Fruit fly (Drosophila melanogaster): Measurements from ENCODE around the gene Nipsnap.

Nipsnap gene

DNA sequence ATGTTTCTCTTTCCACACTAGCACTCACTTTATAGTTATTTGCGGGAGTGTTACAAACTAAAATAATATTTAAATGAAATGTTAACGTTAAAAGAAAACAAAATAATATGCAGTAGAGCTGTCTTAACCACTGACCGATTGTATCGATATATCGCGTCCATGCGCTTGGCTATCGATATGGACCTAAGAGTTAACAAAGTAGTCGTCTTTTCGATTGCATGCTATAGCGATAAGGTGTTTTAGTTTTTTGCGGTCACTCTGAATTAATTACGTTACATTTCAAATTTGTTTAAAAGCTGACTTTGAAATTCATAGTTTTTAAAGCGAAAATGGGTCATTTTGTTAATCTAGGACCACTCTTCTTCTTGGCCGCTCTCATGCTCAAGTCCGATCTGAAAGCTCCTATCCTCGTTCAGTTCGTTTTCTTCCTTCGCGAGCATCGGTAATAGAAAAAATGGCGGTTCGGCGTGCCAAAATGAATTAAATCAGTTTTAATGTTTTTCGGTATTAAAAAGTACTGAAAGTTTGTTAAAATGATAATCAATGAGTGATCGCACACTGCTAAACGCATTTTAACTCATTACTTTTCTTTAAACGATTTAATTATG lies at the start of gene Nipsnap:
Gene Nipsnap (minus strand): TSS at position 194 of the 608 bp plus-strand sequence.
- TF ChIP-seq pan (optimal IDR thresholded peaks at IDR 0.05) (no peak), EcR (GFP tag; optimal IDR thresholded peaks at IDR 0.05) (no peak), CG8478 (optimal IDR thresholded peaks at IDR 0.05) (no peak), psq (optimal IDR thresholded peaks at IDR 0.05) (no peak), usp (GFP tag; optimal IDR thresholded peaks at IDR 0.05) (no peak), Dll (optimal IDR thresholded peaks at IDR 0.05) (no peak)

DNA sequence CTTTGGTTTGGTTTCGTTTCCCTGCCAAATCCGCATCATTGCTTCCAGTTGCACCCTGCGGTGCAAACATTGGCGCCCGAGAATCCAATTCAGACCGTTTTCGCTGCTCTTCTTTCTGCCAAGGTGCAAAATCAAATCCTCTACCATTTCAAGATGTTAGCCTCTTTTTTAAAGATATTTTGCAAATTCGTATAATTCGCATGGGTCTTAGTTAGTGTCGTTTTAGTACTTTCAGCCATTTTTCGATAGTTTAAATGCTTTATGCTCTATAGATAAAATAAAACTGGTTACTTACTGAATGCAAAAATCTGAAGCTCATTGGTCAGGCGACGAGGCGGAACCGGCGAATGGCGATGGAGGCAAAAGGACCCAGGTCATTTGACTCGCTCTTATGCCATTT lies 38.3 kb upstream of the Nipsnap start:
- TF ChIP-seq usp (GFP tag; optimal IDR thresholded peaks at IDR 0.05) (no peak), EcR (GFP tag; optimal IDR thresholded peaks at IDR 0.05) (no peak), pan (optimal IDR thresholded peaks at IDR 0.05) (no peak), psq (optimal IDR thresholded peaks at IDR 0.05) (no peak), CG8478 (optimal IDR thresholded peaks at IDR 0.05) (no peak), Dll (optimal IDR thresholded peaks at IDR 0.05) (no peak)

DNA sequence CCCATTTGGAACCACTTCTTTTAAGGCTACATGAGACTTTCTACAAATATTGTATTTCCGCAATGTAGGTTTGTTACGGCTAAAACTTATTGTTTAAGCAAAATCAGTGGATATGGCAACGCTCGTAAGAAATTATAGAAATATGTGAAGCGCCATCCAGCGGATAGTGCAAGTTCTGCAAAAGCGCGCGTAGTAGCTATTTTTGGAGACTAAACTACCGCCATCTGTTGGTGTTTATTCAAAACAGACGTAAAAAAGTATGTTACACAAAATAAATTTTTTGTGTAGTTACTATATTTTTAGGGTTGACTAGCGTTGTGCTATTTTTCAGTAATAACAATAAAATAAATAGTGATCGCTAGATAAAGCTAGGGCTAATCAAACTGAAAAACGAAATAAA lies 32.3 kb upstream of the Nipsnap start:
- no peak for TF ChIP-seq Dll (optimal IDR thresholded peaks at IDR 0.05)
- no peak for TF ChIP-seq psq (optimal IDR thresholded peaks at IDR 0.05)
- TF ChIP-seq EcR (GFP tag; optimal IDR thresholded peaks at IDR 0.05) = no peak
- no peak for TF ChIP-seq usp (GFP tag; optimal IDR thresholded peaks at IDR 0.05)
- TF ChIP-seq CG8478 (optimal IDR thresholded peaks at IDR 0.05) = no peak
- TF ChIP-seq pan (optimal IDR thresholded peaks at IDR 0.05) = no peak

DNA sequence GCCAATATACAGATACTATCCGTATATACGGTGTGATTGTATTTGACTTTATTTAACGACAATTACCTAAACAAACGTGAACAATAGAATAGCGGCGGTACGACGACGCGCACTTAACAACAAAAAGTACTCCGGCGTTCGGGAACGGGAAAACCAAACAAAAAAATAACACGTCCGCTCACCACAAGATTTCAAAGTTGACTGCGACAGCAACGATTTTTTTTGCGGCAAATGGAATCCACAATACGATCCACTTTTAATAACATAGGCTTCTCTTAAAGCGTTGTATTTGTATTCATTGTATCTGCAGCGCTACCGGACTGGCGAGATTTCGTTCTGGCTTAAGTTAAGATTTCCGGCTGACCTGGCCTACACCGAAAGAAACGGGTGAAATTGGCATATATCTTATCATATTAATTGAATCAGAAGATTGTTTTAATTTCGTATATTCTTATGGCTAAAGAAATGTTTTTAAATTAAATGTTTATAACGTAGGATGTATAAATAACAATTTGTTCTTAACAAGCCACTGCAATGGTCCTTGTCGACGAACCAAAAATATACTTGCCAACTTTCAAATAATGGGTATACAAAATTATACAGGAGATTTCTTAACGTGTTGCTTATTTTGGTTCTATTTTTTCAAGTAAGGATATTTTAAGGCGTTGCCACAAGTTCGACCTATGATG lies 31.5 kb upstream of the Nipsnap start, which contains the start of the genes CG42353 and CG42354:
Gene CG42353 (minus strand): TSS at position 209 of the 689 bp plus-strand sequence.
Gene CG42354 (minus strand): TSS at position 209 of the 689 bp plus-strand sequence.
- TF ChIP-seq Dll (optimal IDR thresholded peaks at IDR 0.05) (no peak), pan (optimal IDR thresholded peaks at IDR 0.05) (no peak), EcR (GFP tag; optimal IDR thresholded peaks at IDR 0.05) (no peak), psq (optimal IDR thresholded peaks at IDR 0.05) (no peak), CG8478 (optimal IDR thresholded peaks at IDR 0.05) (no peak), usp (GFP tag; optimal IDR thresholded peaks at IDR 0.05) (no peak)

DNA sequence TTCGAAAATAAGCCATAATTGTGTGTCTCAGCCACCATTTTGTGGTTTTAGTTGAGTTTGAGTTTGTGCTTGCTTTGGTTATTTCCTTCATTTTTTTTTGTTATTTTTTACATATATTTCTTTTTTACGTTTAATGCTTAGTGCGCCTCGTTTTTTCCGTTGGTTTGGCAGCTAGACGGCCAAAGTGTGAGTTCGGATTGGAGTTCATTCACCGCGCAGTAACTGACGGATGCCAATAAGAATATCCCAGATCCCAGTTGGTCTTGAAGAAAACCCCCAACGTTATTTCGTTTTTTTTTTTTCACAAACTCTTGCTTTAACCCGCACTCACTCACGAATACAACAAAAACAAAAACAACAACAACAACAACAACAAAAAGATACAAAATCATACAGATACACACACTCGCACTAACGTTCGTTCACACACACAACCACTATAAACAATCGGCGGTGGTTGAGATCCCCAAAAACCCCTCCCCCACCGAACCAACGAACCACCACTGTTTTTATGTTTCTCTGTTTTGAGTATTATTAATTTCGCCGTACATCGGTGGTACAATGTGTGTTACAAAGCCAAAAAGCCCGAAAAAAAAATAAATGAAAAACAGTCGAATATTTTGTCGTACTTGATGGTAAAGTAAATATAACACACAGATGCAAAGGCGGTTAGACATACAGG lies 30.8 kb upstream of the Nipsnap start:
- peak in 1 of 2 experiments; percentile 15 for TF ChIP-seq EcR (GFP tag; optimal IDR thresholded peaks at IDR 0.05)
- TF ChIP-seq CG8478 (optimal IDR thresholded peaks at IDR 0.05) = no peak

DNA sequence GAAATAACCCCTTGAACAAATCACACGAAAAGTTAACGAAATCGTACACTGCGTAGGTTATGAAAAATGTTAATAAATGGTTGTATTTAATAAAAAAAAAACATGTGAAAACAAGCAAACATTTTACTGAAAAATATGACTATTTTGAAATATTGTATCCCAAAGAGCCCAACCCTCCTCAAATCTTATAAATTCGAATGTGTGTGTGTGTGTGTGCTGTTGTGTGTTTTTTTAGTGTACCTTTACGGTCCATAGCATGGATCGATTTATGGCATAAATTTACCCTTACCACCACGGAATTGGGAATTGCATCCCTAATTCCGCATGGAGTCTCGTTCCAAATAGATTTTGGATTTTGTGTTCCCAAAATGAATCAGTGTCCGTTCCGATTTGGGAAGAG lies 30.1 kb upstream of the Nipsnap start:
- TF ChIP-seq usp (GFP tag; optimal IDR thresholded peaks at IDR 0.05) = no peak
- no peak for TF ChIP-seq Dll (optimal IDR thresholded peaks at IDR 0.05)
- TF ChIP-seq EcR (GFP tag; optimal IDR thresholded peaks at IDR 0.05) = no peak
- TF ChIP-seq CG8478 (optimal IDR thresholded peaks at IDR 0.05) = no peak
- no peak for TF ChIP-seq psq (optimal IDR thresholded peaks at IDR 0.05)
- no peak for TF ChIP-seq pan (optimal IDR thresholded peaks at IDR 0.05)

DNA sequence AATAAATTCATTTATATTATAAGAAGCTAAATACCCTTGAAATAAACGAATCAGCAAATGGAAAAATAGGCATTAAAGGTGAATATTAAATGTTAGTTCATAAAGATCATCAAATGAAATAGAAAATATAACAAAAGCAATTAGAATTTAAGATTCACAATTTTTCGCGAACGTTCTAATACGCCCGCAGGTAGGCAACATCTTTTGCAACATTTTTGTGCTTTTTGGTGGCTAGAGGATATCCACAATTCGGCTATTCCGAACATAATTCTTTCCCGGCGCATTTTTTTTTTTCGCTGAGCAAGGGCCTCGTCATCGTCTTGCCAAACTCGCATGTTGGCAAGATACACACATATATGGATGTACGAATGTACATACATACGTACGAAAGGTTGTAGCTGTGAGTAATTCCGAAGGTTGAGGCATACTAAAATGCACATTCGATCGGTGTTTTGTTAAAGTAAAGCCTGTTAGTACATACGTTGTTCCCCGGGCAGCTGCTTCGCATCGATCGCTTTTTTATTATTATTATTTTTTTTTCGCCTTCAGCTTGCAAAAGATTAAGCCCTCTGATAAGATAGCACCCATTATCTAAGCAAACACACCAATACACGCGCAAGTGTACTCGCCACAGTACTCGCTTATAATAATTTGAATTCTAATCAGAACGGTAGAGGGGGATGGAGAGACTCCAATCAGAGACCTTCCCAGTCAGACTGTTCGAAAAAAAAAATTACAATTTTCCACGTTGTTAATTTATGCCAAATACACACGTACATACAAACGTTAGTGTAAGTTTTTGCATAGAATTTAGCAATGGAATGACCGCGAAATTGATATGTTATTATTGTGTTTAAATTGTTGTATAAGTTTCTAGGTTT lies 29.2 kb upstream of the Nipsnap start:
- TF ChIP-seq CG8478 (optimal IDR thresholded peaks at IDR 0.05) (no peak), EcR (GFP tag; optimal IDR thresholded peaks at IDR 0.05) (no peak), pan (optimal IDR thresholded peaks at IDR 0.05) (no peak), Dll (optimal IDR thresholded peaks at IDR 0.05) (no peak), psq (optimal IDR thresholded peaks at IDR 0.05) (no peak), usp (GFP tag; optimal IDR thresholded peaks at IDR 0.05) (no peak)

DNA sequence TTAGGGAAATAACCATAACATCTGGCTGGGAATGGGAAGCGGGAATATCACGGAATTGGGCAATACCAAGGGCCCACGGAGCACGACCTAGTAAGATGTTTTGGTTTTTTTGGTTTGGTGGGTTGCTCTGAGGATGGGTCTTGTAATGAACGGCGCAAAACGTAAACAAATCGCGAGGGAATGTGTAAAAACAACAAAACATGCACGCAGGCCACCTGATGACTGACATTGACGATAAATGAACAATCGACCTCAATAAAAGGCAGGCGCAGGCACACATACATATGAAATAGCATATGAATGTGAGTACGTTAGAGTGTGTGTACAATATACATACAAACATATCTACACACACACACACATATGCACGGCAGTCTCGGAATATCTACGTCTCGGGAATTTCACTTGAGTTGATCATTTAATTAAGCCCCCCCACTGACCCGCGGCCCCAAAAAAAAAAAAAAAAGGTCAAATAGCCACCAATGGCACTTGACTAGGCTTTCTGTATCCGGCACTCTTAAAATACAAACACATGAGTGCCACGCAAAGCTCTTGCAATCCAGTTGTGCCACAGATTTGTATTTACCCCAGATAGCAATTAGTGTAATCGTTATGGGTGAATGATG lies 27.5 kb upstream of the Nipsnap start:
- TF ChIP-seq CG8478 (optimal IDR thresholded peaks at IDR 0.05) = no peak
- no peak for TF ChIP-seq psq (optimal IDR thresholded peaks at IDR 0.05)
- no peak for TF ChIP-seq Dll (optimal IDR thresholded peaks at IDR 0.05)
- TF ChIP-seq EcR (GFP tag; optimal IDR thresholded peaks at IDR 0.05) = no peak
- TF ChIP-seq pan (optimal IDR thresholded peaks at IDR 0.05) = no peak
- TF ChIP-seq usp (GFP tag; optimal IDR thresholded peaks at IDR 0.05) = no peak

DNA sequence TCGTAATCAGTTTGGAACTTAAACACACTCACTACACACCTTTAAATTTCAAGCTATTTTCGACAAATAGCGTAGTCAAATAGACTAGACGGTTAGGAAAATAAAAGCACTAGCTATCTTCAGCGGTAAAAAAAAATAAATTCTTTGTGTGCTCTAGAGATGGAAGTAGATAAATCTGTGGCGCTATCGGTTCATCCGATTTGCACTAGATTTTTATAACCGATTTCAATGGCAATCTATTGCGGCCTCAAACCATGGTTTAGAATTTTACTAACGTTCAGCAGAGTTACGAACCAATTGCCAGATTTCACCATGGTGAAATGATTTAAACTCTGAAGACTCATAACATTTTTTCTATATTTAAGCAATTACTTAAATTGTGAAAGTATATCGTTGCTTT lies 23.1 kb upstream of the Nipsnap start:
- TF ChIP-seq CG8478 (optimal IDR thresholded peaks at IDR 0.05) (no peak), usp (GFP tag; optimal IDR thresholded peaks at IDR 0.05) (no peak), EcR (GFP tag; optimal IDR thresholded peaks at IDR 0.05) (no peak), Dll (optimal IDR thresholded peaks at IDR 0.05) (no peak), psq (optimal IDR thresholded peaks at IDR 0.05) (no peak), pan (optimal IDR thresholded peaks at IDR 0.05) (no peak)

DNA sequence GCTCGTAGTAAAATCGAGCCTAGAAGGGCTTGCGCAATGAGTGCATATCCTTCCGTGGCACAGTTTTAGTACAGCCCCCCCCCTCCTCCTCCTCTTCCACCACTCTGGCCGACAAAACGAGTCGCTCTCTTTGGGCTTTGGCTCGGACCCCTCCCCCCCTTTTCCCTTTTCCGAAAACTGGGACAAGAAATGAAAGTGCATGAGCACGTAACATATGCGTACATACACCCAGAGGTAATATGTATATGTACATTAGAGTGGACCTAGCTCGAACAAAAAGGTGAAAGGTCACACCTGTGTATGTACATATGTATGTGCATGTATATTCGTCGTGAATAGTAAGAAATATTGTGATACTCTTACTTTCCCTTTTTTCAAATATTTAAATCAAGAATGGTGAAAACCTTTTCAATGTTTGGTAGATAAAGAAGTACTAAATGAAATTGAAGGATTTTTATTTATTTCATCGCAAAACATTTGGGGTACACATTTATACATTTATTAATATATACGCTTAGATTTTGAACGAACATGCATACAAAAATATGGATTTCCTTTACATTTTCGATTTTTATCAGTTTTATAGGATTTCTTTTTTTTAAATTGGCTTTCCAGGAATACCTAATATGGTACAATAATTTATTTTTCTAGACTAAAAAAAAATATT lies 19.4 kb upstream of the Nipsnap start:
- TF ChIP-seq Dll (optimal IDR thresholded peaks at IDR 0.05) = no peak
- no peak for TF ChIP-seq CG8478 (optimal IDR thresholded peaks at IDR 0.05)
- TF ChIP-seq pan (optimal IDR thresholded peaks at IDR 0.05) = no peak
- TF ChIP-seq EcR (GFP tag; optimal IDR thresholded peaks at IDR 0.05) = no peak
- TF ChIP-seq psq (optimal IDR thresholded peaks at IDR 0.05) = no peak
- TF ChIP-seq usp (GFP tag; optimal IDR thresholded peaks at IDR 0.05) = no peak
